Comparison of ENCODE assay signal across 7 worm cellular contexts in genomic region chrII:12805765-12806384, ce11.
TF ChIP-seq lines count a peak whose summit lies in the region.

No protein-coding gene starts in this region.

TF ChIP-seq in whole organism, L1 larva, 84 proteins besides CTCF, POLR2A, EP300 and RAD21 (continues in another document):
- TF ChIP-seq nhr-77 (tag; optimal IDR thresholded peaks at IDR 0.05; lab: Kevin White, UChicago) = no peak
- TF ChIP-seq nhr-85 (tag; lab: Kevin White, UChicago) = peak; percentile 13
- TF ChIP-seq hlh-4 (tag; optimal IDR thresholded peaks at IDR 0.05; lab: Kevin White, UChicago) = no peak
- no peak for TF ChIP-seq ces-1 (GFP tag; optimal IDR thresholded peaks at IDR 0.05; lab: Kevin White, UChicago)
- TF ChIP-seq aha-1 (tag; optimal IDR thresholded peaks at IDR 0.05; lab: Kevin White, UChicago) = no peak
- TF ChIP-seq lsy-2 (tag; optimal IDR thresholded peaks at IDR 0.05; lab: Kevin White, UChicago) = peak; percentile 9 to 10
- no peak for TF ChIP-seq lin-13 (GFP tag; optimal IDR thresholded peaks at IDR 0.05; lab: Kevin White, UChicago)
- no peak for TF ChIP-seq lin-39 (tag; optimal IDR thresholded peaks at IDR 0.05; lab: Kevin White, UChicago)
- no peak for TF ChIP-seq hlh-17 (GFP tag; optimal IDR thresholded peaks at IDR 0.05; lab: Kevin White, UChicago; ENCODE audit: borderline replicate concordance)
- TF ChIP-seq pag-3 (tag; optimal IDR thresholded peaks at IDR 0.05; lab: Kevin White, UChicago; ENCODE audit: borderline replicate concordance, insufficient read depth) = no peak
- TF ChIP-seq ztf-4 (tag; optimal IDR thresholded peaks at IDR 0.05; lab: Kevin White, UChicago) = no peak
- no peak for TF ChIP-seq sup-37 (GFP tag; optimal IDR thresholded peaks at IDR 0.05; lab: Kevin White, UChicago)
- TF ChIP-seq efl-3 (GFP tag; optimal IDR thresholded peaks at IDR 0.05; lab: Kevin White, UChicago) = no peak

TF ChIP-seq in whole organism, L2 larva, 48 proteins besides CTCF, POLR2A, EP300 and RAD21 (continues in another document):
- TF ChIP-seq elt-1 (tag; optimal IDR thresholded peaks at IDR 0.05; lab: Kevin White, UChicago) (no peak), crh-2 (tag; optimal IDR thresholded peaks at IDR 0.05; lab: Kevin White, UChicago) (peak; percentile 13), nhr-11 (tag; optimal IDR thresholded peaks at IDR 0.05; lab: Kevin White, UChicago) (no peak), gmeb-1 (tag; optimal IDR thresholded peaks at IDR 0.05; lab: Kevin White, UChicago) (no peak), lin-13 (GFP tag; optimal IDR thresholded peaks at IDR 0.05; lab: Kevin White, UChicago) (peak; percentile 31), lin-11 (tag; optimal IDR thresholded peaks at IDR 0.05; lab: Kevin White, UChicago) (peak; percentile 45), nhr-129 (tag; optimal IDR thresholded peaks at IDR 0.05; lab: Kevin White, UChicago) (peak; percentile 54), fos-1 (tag; optimal IDR thresholded peaks at IDR 0.05; lab: Kevin White, UChicago) (peak; percentile 11), F13H6.1 (tag; optimal IDR thresholded peaks at IDR 0.05; lab: Kevin White, UChicago) (peak; percentile 35), unc-62 (GFP tag; optimal IDR thresholded peaks at IDR 0.05; lab: Kevin White, UChicago) (no peak), Y55F3AM.14 (GFP tag; optimal IDR thresholded peaks at IDR 0.05; lab: Kevin White, UChicago) (no peak), egl-27 (tag; optimal IDR thresholded peaks at IDR 0.05; lab: Kevin White, UChicago) (peak; percentile 9), sma-3 (GFP tag; optimal IDR thresholded peaks at IDR 0.05; lab: Kevin White, UChicago) (no peak), lsy-2 (tag; optimal IDR thresholded peaks at IDR 0.05; lab: Kevin White, UChicago) (peak; percentile 23 to 60)

TF ChIP-seq in whole organism, L3 larva, 47 proteins besides CTCF, POLR2A, EP300 and RAD21:
- peak; percentile 79 for TF ChIP-seq hmg-11 (tag; optimal IDR thresholded peaks at IDR 0.05; lab: Kevin White, UChicago)
- TF ChIP-seq ama-1 (optimal IDR thresholded peaks at IDR 0.05; lab: Kevin White, UChicago) = peak; percentile 29
- TF ChIP-seq daf-12 (tag; optimal IDR thresholded peaks at IDR 0.05; lab: Kevin White, UChicago) = no peak
- TF ChIP-seq nfya-1 (tag; optimal IDR thresholded peaks at IDR 0.05; lab: Kevin White, UChicago; ENCODE audit: insufficient read depth) = peak; percentile 72
- peak; percentile 58 for TF ChIP-seq lin-39 (tag; optimal IDR thresholded peaks at IDR 0.05; lab: Kevin White, UChicago)
- TF ChIP-seq egl-5 (tag; optimal IDR thresholded peaks at IDR 0.05; lab: Kevin White, UChicago) = peak; percentile 1
- TF ChIP-seq unc-62 (GFP tag; optimal IDR thresholded peaks at IDR 0.05; lab: Kevin White, UChicago) = no peak
- no peak for TF ChIP-seq eor-1 (tag; optimal IDR thresholded peaks at IDR 0.05; lab: Kevin White, UChicago)
- peak; percentile 79 for TF ChIP-seq lin-15B (tag; optimal IDR thresholded peaks at IDR 0.05; lab: Kevin White, UChicago)
- TF ChIP-seq pha-4 (tag; optimal IDR thresholded peaks at IDR 0.05; lab: Kevin White, UChicago) = peak; percentile 21
- TF ChIP-seq unc-39 (tag; optimal IDR thresholded peaks at IDR 0.05; lab: Kevin White, UChicago) = no peak

TF ChIP-seq in whole organism, L4 larva, 104 proteins besides CTCF, POLR2A, EP300 and RAD21 (continues in another document):
- TF ChIP-seq nhr-77 (tag; optimal IDR thresholded peaks at IDR 0.05; lab: Kevin White, UChicago) (no peak), hif-1 (tag; optimal IDR thresholded peaks at IDR 0.05; lab: Kevin White, UChicago) (no peak), vab-7 (GFP tag; IDR thresholded peaks at IDR 0.05; lab: Robert Waterston, UW) (peak; percentile 49; the same call in 1 of the 2 replicates), snpc-4 (tag; optimal IDR thresholded peaks at IDR 0.05; lab: Kevin White, UChicago) (no peak), mdt-29 (GFP tag; IDR thresholded peaks at IDR 0.05; lab: Robert Waterston, UW) (no peak), dpl-1 (GFP tag; optimal IDR thresholded peaks at IDR 0.05; lab: Kevin White, UChicago) (peak; percentile 22), ces-1 (GFP tag; optimal IDR thresholded peaks at IDR 0.05; lab: Kevin White, UChicago) (no peak), mep-1 (tag; optimal IDR thresholded peaks at IDR 0.05; lab: Kevin White, UChicago) (peak; percentile 20), ctbp-1 (GFP tag; IDR thresholded peaks at IDR 0.05; lab: Robert Waterston, UW) (0 out of 2 replicates have a peak, but pooled peaks have one; percentile 38), ZK546.5 (tag; optimal IDR thresholded peaks at IDR 0.05; lab: Kevin White, UChicago) (no peak), unc-130 (GFP tag; optimal IDR thresholded peaks at IDR 0.05; lab: Kevin White, UChicago) (no peak), F44E2.7 (GFP tag; IDR thresholded peaks at IDR 0.05; lab: Robert Waterston, UW) (no peak), lir-3 (tag; optimal IDR thresholded peaks at IDR 0.05; lab: Kevin White, UChicago) (no peak), ceh-32 (tag; optimal IDR thresholded peaks at IDR 0.05; lab: Kevin White, UChicago; ENCODE audit: poor library complexity) (no peak), gei-8 (GFP tag; optimal IDR thresholded peaks at IDR 0.05; lab: Kevin White, UChicago) (no peak)

TF ChIP-seq in whole organism, late embryonic, 69 proteins besides CTCF, POLR2A, EP300 and RAD21:
- TF ChIP-seq ceh-31 (tag; optimal IDR thresholded peaks at IDR 0.05; lab: Kevin White, UChicago) (peak; percentile 39), sox-2 (GFP tag; IDR thresholded peaks at IDR 0.05; lab: Robert Waterston, UW) (peak; percentile 16; the same call in 1 of the 2 replicates), ceh-48 (tag; optimal IDR thresholded peaks at IDR 0.05; lab: Kevin White, UChicago) (no peak), hlh-6 (tag; optimal IDR thresholded peaks at IDR 0.05; lab: Kevin White, UChicago) (peak; percentile 60), gmeb-2 (tag; optimal IDR thresholded peaks at IDR 0.05; lab: Kevin White, UChicago) (no peak), ref-2 (tag; optimal IDR thresholded peaks at IDR 0.05; lab: Kevin White, UChicago) (peak; percentile 51), dmd-4 (tag; optimal IDR thresholded peaks at IDR 0.05; lab: Kevin White, UChicago; ENCODE audit: borderline replicate concordance) (no peak), ceh-22 (tag; optimal IDR thresholded peaks at IDR 0.05; lab: Kevin White, UChicago) (no peak), unc-42 (tag; optimal IDR thresholded peaks at IDR 0.05; lab: Kevin White, UChicago) (peak; percentile 10), ets-4 (tag; optimal IDR thresholded peaks at IDR 0.05; lab: Kevin White, UChicago) (no peak), C08G9.2 (tag; optimal IDR thresholded peaks at IDR 0.05; lab: Kevin White, UChicago) (no peak), nfya-1 (tag; optimal IDR thresholded peaks at IDR 0.05; lab: Kevin White, UChicago) (peak; percentile 30)

TF ChIP-seq in whole organism, mixed stage, embryonic, 35 proteins besides CTCF, POLR2A, EP300 and RAD21 (continues in another document):
- TF ChIP-seq nhr-2 (tag; optimal IDR thresholded peaks at IDR 0.05; lab: Kevin White, UChicago) = no peak
- TF ChIP-seq cnd-1 (tag; optimal IDR thresholded peaks at IDR 0.05; lab: Kevin White, UChicago) = peak; percentile 68
- no peak for TF ChIP-seq nhr-237 (tag; optimal IDR thresholded peaks at IDR 0.05; lab: Kevin White, UChicago)
- TF ChIP-seq nhr-76 (tag; optimal IDR thresholded peaks at IDR 0.05; lab: Kevin White, UChicago) = no peak
- no peak for TF ChIP-seq bed-3 (GFP tag; optimal IDR thresholded peaks at IDR 0.05; lab: Kevin White, UChicago)
- TF ChIP-seq ztf-11 (tag; optimal IDR thresholded peaks at IDR 0.05; lab: Kevin White, UChicago) = no peak
- peak; percentile 15 for TF ChIP-seq sptf-1 (tag; optimal IDR thresholded peaks at IDR 0.05; lab: Kevin White, UChicago)
- TF ChIP-seq flh-1 (GFP tag; optimal IDR thresholded peaks at IDR 0.05; lab: Kevin White, UChicago) = no peak
- peak; percentile 63 for TF ChIP-seq zip-8 (tag; optimal IDR thresholded peaks at IDR 0.05; lab: Kevin White, UChicago)
- TF ChIP-seq ceh-39 (tag; optimal IDR thresholded peaks at IDR 0.05; lab: Kevin White, UChicago) = no peak
- peak; percentile 4 for TF ChIP-seq ces-1 (GFP tag; optimal IDR thresholded peaks at IDR 0.05; lab: Kevin White, UChicago)
- no peak for TF ChIP-seq M03D4.4 (tag; optimal IDR thresholded peaks at IDR 0.05; lab: Kevin White, UChicago)
- TF ChIP-seq nhr-12 (tag; optimal IDR thresholded peaks at IDR 0.05; lab: Kevin White, UChicago) = no peak
- no peak for TF ChIP-seq tbx-8 (GFP tag; optimal IDR thresholded peaks at IDR 0.05; lab: Kevin White, UChicago)
- no peak for TF ChIP-seq snpc-4 (tag; optimal IDR thresholded peaks at IDR 0.05; lab: Kevin White, UChicago)
- TF ChIP-seq unc-62 (GFP tag; optimal IDR thresholded peaks at IDR 0.05; lab: Kevin White, UChicago) = peak; percentile 23
- no peak for TF ChIP-seq blmp-1 (tag; optimal IDR thresholded peaks at IDR 0.05; lab: Kevin White, UChicago)
- no peak for TF ChIP-seq drap-1 (GFP tag; optimal IDR thresholded peaks at IDR 0.05; lab: Kevin White, UChicago)

TF ChIP-seq in whole organism, young adult, 124 proteins besides CTCF, POLR2A, EP300 and RAD21 (continues in another document):
- no peak for TF ChIP-seq F55B11.4 (tag; optimal IDR thresholded peaks at IDR 0.05; lab: Kevin White, UChicago; ENCODE audit: borderline replicate concordance, insufficient read depth)
- TF ChIP-seq madf-8 (GFP tag; conservative IDR thresholded peaks at IDR 0.05; lab: Robert Waterston, UW) = no peak
- no peak for TF ChIP-seq attf-6 (GFP tag; IDR thresholded peaks at IDR 0.05; lab: Robert Waterston, UW)
- TF ChIP-seq Y56A3A.18 (GFP tag; IDR thresholded peaks at IDR 0.05; lab: Robert Waterston, UW) = no peak
- TF ChIP-seq nhr-90 (tag; optimal IDR thresholded peaks at IDR 0.05; lab: Kevin White, UChicago) = no peak
- no peak for TF ChIP-seq ztf-18 (tag; optimal IDR thresholded peaks at IDR 0.05; lab: Kevin White, UChicago)
- TF ChIP-seq F37B4.10 (GFP tag; IDR thresholded peaks at IDR 0.05; lab: Robert Waterston, UW) = no peak
- TF ChIP-seq pha-4 (tag; optimal IDR thresholded peaks at IDR 0.05; lab: Kevin White, UChicago) = no peak
- TF ChIP-seq egl-44 (GFP tag; IDR thresholded peaks at IDR 0.05; lab: Robert Waterston, UW) = no peak
- no peak for TF ChIP-seq sea-2 (GFP tag; IDR thresholded peaks at IDR 0.05; lab: Robert Waterston, UW)
- TF ChIP-seq ztf-26 (tag; optimal IDR thresholded peaks at IDR 0.05; lab: Kevin White, UChicago) = no peak
- TF ChIP-seq nhr-179 (tag; optimal IDR thresholded peaks at IDR 0.05; lab: Kevin White, UChicago) = no peak
- no peak for TF ChIP-seq nfya-2 (GFP tag; IDR thresholded peaks at IDR 0.05; lab: Robert Waterston, UW)
- no peak for TF ChIP-seq gei-17 (GFP tag; optimal IDR thresholded peaks at IDR 0.05; lab: Kevin White, UChicago)
- no peak for TF ChIP-seq ceh-40 (GFP tag; IDR thresholded peaks at IDR 0.05; lab: Robert Waterston, UW)
- no peak for TF ChIP-seq egl-18 (GFP tag; IDR thresholded peaks at IDR 0.05; lab: Robert Waterston, UW)
- TF ChIP-seq Y53F4B.3 (GFP tag; IDR thresholded peaks at IDR 0.05; lab: Robert Waterston, UW) = no peak
- TF ChIP-seq pbrm-1 (GFP tag; IDR thresholded peaks at IDR 0.05; lab: Robert Waterston, UW) = no peak
- TF ChIP-seq lin-54 (GFP tag; optimal IDR thresholded peaks at IDR 0.05; lab: Kevin White, UChicago) = peak; percentile 14
- no peak for TF ChIP-seq ceh-79 (tag; optimal IDR thresholded peaks at IDR 0.05; lab: Kevin White, UChicago)
- no peak for TF ChIP-seq F52B5.7 (tag; optimal IDR thresholded peaks at IDR 0.05; lab: Kevin White, UChicago)
